Worm (Caenorhabditis elegans): Measurements from ENCODE around the gene klp-18.

Gene klp-18

ce11 chrIV:6997918-6998317 is 42.1 kb upstream of the klp-18 start:
- TF ChIP-seq lin-39 (tag; optimal IDR thresholded peaks at IDR 0.05) (no peak), dsc-1 (tag; optimal IDR thresholded peaks at IDR 0.05) (no peak), C04F5.9 (tag; optimal IDR thresholded peaks at IDR 0.05) (no peak), vab-15 (tag; optimal IDR thresholded peaks at IDR 0.05) (no peak), nhr-71 (tag; optimal IDR thresholded peaks at IDR 0.05) (no peak), pqm-1 (tag; optimal IDR thresholded peaks at IDR 0.05) (no peak), blmp-1 (tag; optimal IDR thresholded peaks at IDR 0.05) (no peak), zag-1 (tag; optimal IDR thresholded peaks at IDR 0.05) (no peak), sup-37 (GFP tag; optimal IDR thresholded peaks at IDR 0.05) (no peak)

DNA sequence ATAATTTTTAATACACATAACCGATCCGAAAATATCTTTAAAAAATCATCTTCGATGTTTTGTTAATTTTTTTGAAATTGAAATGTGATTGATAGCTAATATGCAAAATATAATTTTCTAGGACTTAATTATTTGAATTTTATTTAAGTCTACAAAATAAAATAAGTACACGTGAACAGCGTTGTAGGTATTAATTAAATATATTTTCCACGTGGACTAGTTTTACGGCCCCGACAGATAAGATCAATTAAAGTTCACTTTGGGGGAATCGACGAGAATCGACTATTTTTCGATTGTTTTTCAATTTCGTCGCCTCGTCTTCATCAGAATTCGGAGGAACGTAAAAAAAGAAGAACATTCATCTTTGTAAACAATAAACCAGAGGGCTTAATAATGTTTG is 40.8 kb upstream of the klp-18 start, which contains the start of gene C25A8.5:
Gene C25A8.5, plus strand, starts transcription at position 301 of the 400 bp plus-strand sequence.
- TF ChIP-seq blmp-1 (tag; optimal IDR thresholded peaks at IDR 0.05) (no peak), fkh-4 (tag; optimal IDR thresholded peaks at IDR 0.05; ENCODE audit: borderline replicate concordance) (no peak), nhr-47 (tag; optimal IDR thresholded peaks at IDR 0.05) (no peak), unc-30 (tag; optimal IDR thresholded peaks at IDR 0.05) (no peak), ces-1 (GFP tag; optimal IDR thresholded peaks at IDR 0.05) (no peak), jun-1 (tag; optimal IDR thresholded peaks at IDR 0.05) (no peak), nhr-84 (tag; optimal IDR thresholded peaks at IDR 0.05) (no peak), nhr-85 (tag) (no peak), ceh-63 (GFP tag; optimal IDR thresholded peaks at IDR 0.05) (no peak), fkh-10 (GFP tag; optimal IDR thresholded peaks at IDR 0.05) (no peak), unc-62 (GFP tag; optimal IDR thresholded peaks at IDR 0.05) (no peak), snpc-4 (tag; optimal IDR thresholded peaks at IDR 0.05) (no peak), hlh-4 (tag; optimal IDR thresholded peaks at IDR 0.05) (no peak), ceh-90 (tag; optimal IDR thresholded peaks at IDR 0.05) (no peak)

DNA sequence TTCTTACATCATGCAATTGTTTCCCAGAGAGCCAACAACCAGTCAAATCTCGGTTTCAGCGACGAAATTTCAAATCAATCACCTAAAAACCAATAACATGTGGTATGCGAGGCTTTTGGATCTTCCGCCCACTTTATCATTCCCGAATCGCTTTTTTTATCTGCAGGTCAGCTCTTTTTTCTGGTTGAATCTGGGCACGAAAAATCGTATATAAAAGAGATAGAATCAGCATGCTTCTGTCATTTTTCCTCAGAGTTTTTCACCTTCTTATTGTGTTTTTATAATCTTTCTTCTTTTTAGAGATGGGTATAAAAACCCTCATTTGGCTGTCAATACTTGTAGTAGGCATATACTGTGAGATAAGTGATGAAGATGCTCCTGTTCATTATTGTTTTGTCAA is 36.7 kb upstream of the klp-18 start, which contains the start of gene cht-3:
Gene cht-3, plus strand, starts transcription at position 301 of the 400 bp plus-strand sequence.
- no peak for TF ChIP-seq snu-23 (GFP tag; optimal IDR thresholded peaks at IDR 0.05)
- no peak for TF ChIP-seq zag-1 (tag; optimal IDR thresholded peaks at IDR 0.05)
- no peak for TF ChIP-seq lin-13 (GFP tag; optimal IDR thresholded peaks at IDR 0.05)
- TF ChIP-seq egl-27 (tag; optimal IDR thresholded peaks at IDR 0.05): no peak
- TF ChIP-seq nhr-19 (GFP tag; conservative IDR thresholded peaks at IDR 0.05): no peak
- TF ChIP-seq fkh-4 (tag; optimal IDR thresholded peaks at IDR 0.05; ENCODE audit: borderline replicate concordance): no peak
- TF ChIP-seq blmp-1 (tag; optimal IDR thresholded peaks at IDR 0.05): no peak
- no peak for TF ChIP-seq ceh-90 (tag; optimal IDR thresholded peaks at IDR 0.05)
- TF ChIP-seq hpl-2 (GFP tag; optimal IDR thresholded peaks at IDR 0.05): no peak
- no peak for TF ChIP-seq nhr-85 (tag)
- TF ChIP-seq efl-1 (optimal IDR thresholded peaks at IDR 0.05): no peak
- TF ChIP-seq efl-1 (GFP tag; optimal IDR thresholded peaks at IDR 0.05 in 1 of 2): no peak
- TF ChIP-seq grh-1 (GFP tag; IDR thresholded peaks at IDR 0.05): no peak
- TF ChIP-seq sptf-1 (tag; optimal IDR thresholded peaks at IDR 0.05): no peak
- TF ChIP-seq sup-37 (GFP tag; optimal IDR thresholded peaks at IDR 0.05): no peak

- no peak for TF ChIP-seq xbp-1 (tag; optimal IDR thresholded peaks at IDR 0.05)
- TF ChIP-seq ceh-63 (GFP tag; optimal IDR thresholded peaks at IDR 0.05): no peak
- no peak for TF ChIP-seq ets-5 (GFP tag; IDR thresholded peaks at IDR 0.05)
- TF ChIP-seq ceh-82 (tag; optimal IDR thresholded peaks at IDR 0.05): no peak
- TF ChIP-seq lin-13 (GFP tag; optimal IDR thresholded peaks at IDR 0.05): no peak
Observed at ce11 chrIV:7009531-7009930, 30.5 kb upstream of the klp-18 start, which contains the start of gene C25A8.2. C25A8.2 (plus strand) TSS chrIV:7009831.

DNA sequence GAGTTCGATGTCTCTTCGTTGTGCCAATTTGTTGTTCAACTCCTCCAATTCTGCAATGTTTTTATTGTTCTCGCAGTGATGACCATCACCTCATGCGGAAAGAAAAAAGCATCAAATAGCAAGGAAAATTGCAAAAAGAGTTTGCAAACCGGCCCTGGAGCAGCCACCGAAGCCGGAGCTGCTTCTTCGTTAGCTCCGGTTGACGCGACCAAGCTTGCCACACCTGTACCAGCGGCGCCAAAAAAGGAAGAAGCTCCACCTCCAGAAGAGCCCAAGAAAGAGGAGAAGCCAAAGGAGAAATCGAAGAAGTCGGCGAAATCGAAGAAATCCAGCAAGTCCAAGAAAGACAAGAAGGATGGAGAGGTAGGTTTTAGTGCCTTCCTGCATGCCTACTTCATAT is 29.8 kb upstream of the klp-18 start:
- TF ChIP-seq alr-1 (tag; optimal IDR thresholded peaks at IDR 0.05; ENCODE audit: borderline replicate concordance) (no peak), ama-1 (optimal IDR thresholded peaks at IDR 0.05) (no peak), aha-1 (tag; optimal IDR thresholded peaks at IDR 0.05) (no peak), skn-1 (tag; optimal IDR thresholded peaks at IDR 0.05) (no peak), jun-1 (tag; optimal IDR thresholded peaks at IDR 0.05) (no peak), mef-2 (tag; optimal IDR thresholded peaks at IDR 0.05) (no peak), unc-130 (tag; optimal IDR thresholded peaks at IDR 0.05) (no peak), pqm-1 (tag; optimal IDR thresholded peaks at IDR 0.05) (no peak), nhr-11 (tag; optimal IDR thresholded peaks at IDR 0.05) (no peak), unc-62 (GFP tag; optimal IDR thresholded peaks at IDR 0.05) (no peak), dsc-1 (tag; optimal IDR thresholded peaks at IDR 0.05) (no peak), nhr-237 (tag; optimal IDR thresholded peaks at IDR 0.05) (no peak), blmp-1 (tag; optimal IDR thresholded peaks at IDR 0.05) (no peak), C04F5.9 (tag; optimal IDR thresholded peaks at IDR 0.05) (no peak), irx-1 (tag; optimal IDR thresholded peaks at IDR 0.05) (no peak), lin-13 (GFP tag; optimal IDR thresholded peaks at IDR 0.05) (no peak), F16B12.6 (tag; optimal IDR thresholded peaks at IDR 0.05) (no peak), ztf-4 (tag; optimal IDR thresholded peaks at IDR 0.05) (no peak)
